Fruit fly (Drosophila melanogaster) Kc167 (cell line): ENCODE results near the gene GluRIID.

Experiments used
- Myc ChIP-seq: fragments of >200 bp; optimal IDR thresholded peaks from 2 replicates; lab custom pipeline; 2017; ENCODE audit warnings: missing external identifiers
- h ChIP-seq: fragments of >200 bp; optimal IDR thresholded peaks from 3 replicates; lab custom pipeline; 2018; ENCODE audit warnings: missing external identifiers
- psq ChIP-seq: fragments of >200 bp; optimal IDR thresholded peaks from 2 replicates; lab custom pipeline; 2017; ENCODE audit warnings: missing external identifiers
- ttk ChIP-seq: sonication (Bioruptor generic); optimal IDR thresholded peaks from 2 replicates; lab custom pipeline; 2017; ENCODE audit warnings: missing external identifiers

dm6 chr3R:20677251-20677650 is 25.0 kb upstream of the GluRIID start, which contains the start of gene CG4000:
- TF ChIP-seq ttk (lab: Kevin White, UChicago): no peak
- TF ChIP-seq psq (lab: Kevin White, UChicago): no peak
- TF ChIP-seq Myc (lab: Kevin White, UChicago): no peak
- no peak for TF ChIP-seq h (lab: Kevin White, UChicago)
